Fruit fly (Drosophila melanogaster) whole organism, adult: ENCODE data around the gene CG12071.

ENCODE experiments used
- CG12768 ChIP-seq: fragments of 200-800 bp; sonication (Bioruptor generic); optimal IDR thresholded peaks from 2 replicates; lab custom pipeline; 2017; ENCODE audit warnings: missing biosample characterization, missing genetic modification characterization, mild to moderate bottlenecking, moderate library complexity, missing genetic modification reagents
- CG1620 ChIP-seq: fragments of 200-800 bp; sonication (Bioruptor generic); optimal IDR thresholded peaks from 2 replicates; lab custom pipeline; 2016; ENCODE audit warnings: missing biosample characterization, missing genetic modification characterization
- CG33017 ChIP-seq: fragments of 200-800 bp; sonication (Bioruptor generic); optimal IDR thresholded peaks from 2 replicates; lab custom pipeline; 2018; ENCODE audit warnings: missing biosample characterization, mild to moderate bottlenecking, missing genetic modification characterization, moderate library complexity
- CG5204 ChIP-seq: fragments of 200-800 bp; sonication (Bioruptor generic); optimal IDR thresholded peaks from 2 replicates; lab custom pipeline; 2016; ENCODE audit warnings: missing biosample characterization, missing genetic modification characterization
- CG7045 ChIP-seq: fragments of 200-800 bp; sonication (Bioruptor generic); optimal IDR thresholded peaks from 2 replicates; lab custom pipeline; 2017; ENCODE audit warnings: missing biosample characterization, mild to moderate bottlenecking, missing genetic modification characterization
- CG7101 ChIP-seq: fragments of 200-800 bp; sonication (Bioruptor generic); optimal IDR thresholded peaks from 2 replicates; lab custom pipeline; 2018; ENCODE audit warnings: missing biosample characterization, mild to moderate bottlenecking, missing genetic modification characterization, moderate library complexity
- bab1 ChIP-seq: fragments of 200-800 bp; sonication (Bioruptor generic); optimal IDR thresholded peaks from 3 replicates; lab custom pipeline; 2019; ENCODE audit warnings: missing biosample characterization, mild to moderate bottlenecking, missing genetic modification characterization, moderate library complexity
- cic ChIP-seq: fragments of 200-800 bp; sonication (Bioruptor generic); optimal IDR thresholded peaks from 2 replicates; lab custom pipeline; 2017; ENCODE audit warnings: missing biosample characterization, mild to moderate bottlenecking, missing genetic modification characterization, moderate library complexity
- kay ChIP-seq: fragments of 200-800 bp; sonication (Bioruptor generic); peaks from one replicate; lab custom pipeline; 2016; ENCODE audit warnings: missing biosample characterization, missing genetic modification characterization, borderline replicate concordance
- ovo ChIP-seq: fragments of 200-800 bp; sonication (Bioruptor generic); optimal IDR thresholded peaks from 2 replicates; lab custom pipeline; 2016; ENCODE audit warnings: missing biosample characterization, missing genetic modification characterization
- pad ChIP-seq: fragments of 200-800 bp; sonication (Bioruptor generic); optimal IDR thresholded peaks from 3 replicates; lab custom pipeline; 2017; ENCODE audit warnings: missing biosample characterization, missing genetic modification characterization, mild to moderate bottlenecking, moderate library complexity, missing genetic modification reagents
- tj ChIP-seq: fragments of 200-800 bp; sonication (Bioruptor generic); optimal IDR thresholded peaks from 3 replicates; lab custom pipeline; 2017; ENCODE audit warnings: missing biosample characterization, mild to moderate bottlenecking, missing genetic modification characterization, moderate library complexity
- toe ChIP-seq: fragments of 200-800 bp; sonication (Bioruptor generic); optimal IDR thresholded peaks from 2 replicates; lab custom pipeline; 2016; ENCODE audit warnings: missing biosample characterization, missing genetic modification characterization

DNA sequence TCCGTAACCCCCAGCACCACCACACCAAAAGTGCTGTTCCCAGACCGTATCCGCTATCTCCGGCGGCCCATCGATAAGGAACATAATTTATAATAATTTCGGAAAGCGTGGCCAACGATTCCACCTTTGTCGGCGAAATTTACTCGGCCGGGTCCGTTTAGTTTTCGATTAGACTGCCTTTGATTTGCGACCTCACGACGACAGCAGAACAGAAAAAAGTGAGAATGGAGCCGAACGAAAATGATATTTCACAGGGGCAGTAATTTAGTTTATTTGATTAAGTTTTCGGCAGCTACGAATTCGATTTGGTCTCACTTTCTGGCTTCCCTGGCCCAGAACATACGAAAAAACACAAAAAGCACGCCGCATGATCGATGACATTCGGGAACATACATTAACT is 42.8 kb upstream of the CG12071 start:
- TF ChIP-seq kay = no peak
- no peak for TF ChIP-seq bab1 (GFP tag; lab: Kevin White, UChicago)
- no peak for TF ChIP-seq CG7101 (tag; lab: Kevin White, UChicago)
- TF ChIP-seq CG7045 (GFP tag; lab: Kevin White, UChicago) = no peak
- TF ChIP-seq ovo (GFP tag; lab: Kevin White, UChicago) = no peak
- TF ChIP-seq cic (GFP tag; lab: Kevin White, UChicago) = no peak
- TF ChIP-seq CG33017 (tag; lab: Kevin White, UChicago) = no peak
- no peak for TF ChIP-seq CG5204
- no peak for TF ChIP-seq pad (GFP tag; lab: Kevin White, UChicago)
- TF ChIP-seq CG12768 (GFP tag; lab: Kevin White, UChicago) = no peak
- no peak for TF ChIP-seq toe
- no peak for TF ChIP-seq tj (GFP tag; lab: Kevin White, UChicago)
- TF ChIP-seq CG1620 = no peak
